Fruit fly (Drosophila melanogaster) whole organism, embryonic: Measurements from ENCODE around the gene CG4577.

Experiments used
- Atf3 ChIP-seq: fragments of 200-800 bp; sonication (Bioruptor generic); optimal IDR thresholded peaks from 3 replicates; lab custom pipeline; 2016; ENCODE audit warnings: missing biosample characterization, missing genetic modification characterization
- CG10543 ChIP-seq: fragments of 200-800 bp; sonication (Bioruptor generic); optimal IDR thresholded peaks from 3 replicates; lab custom pipeline; 2017; ENCODE audit warnings: missing biosample characterization, mild to moderate bottlenecking, missing genetic modification characterization, moderate library complexity
- CG12219 ChIP-seq: fragments of 200-800 bp; sonication (Bioruptor generic); optimal IDR thresholded peaks from 3 replicates; lab custom pipeline; 2018; ENCODE audit warnings: missing biosample characterization, mild to moderate bottlenecking, missing genetic modification characterization
- CG12769 ChIP-seq: fragments of 200-800 bp; sonication (Bioruptor generic); optimal IDR thresholded peaks from 2 replicates; lab custom pipeline; 2019; ENCODE audit warnings: missing biosample characterization, mild to moderate bottlenecking, missing genetic modification characterization, moderate library complexity
- CG13424 ChIP-seq: fragments of 200-800 bp; sonication (Bioruptor generic); optimal IDR thresholded peaks from 2 replicates; lab custom pipeline; 2019; ENCODE audit warnings: missing biosample characterization, mild to moderate bottlenecking, missing genetic modification characterization, moderate library complexity
- CG16813 ChIP-seq: fragments of 200-800 bp; sonication (Bioruptor generic); IDR thresholded peaks from 3 replicates; pipeline ENCODE4 v1.3.6; 2022; ENCODE audit warnings: missing biosample characterization, missing genetic modification characterization; ENCODE audit not compliant: partially characterized antibody
- CG18476 ChIP-seq: fragments of 200-800 bp; sonication (Bioruptor generic); optimal IDR thresholded peaks from 2 replicates; lab custom pipeline; 2016; ENCODE audit warnings: missing biosample characterization, mild to moderate bottlenecking, missing genetic modification characterization
- CG2129 ChIP-seq: fragments of 200-800 bp; sonication (Bioruptor generic); IDR thresholded peaks from 2 replicates; pipeline ENCODE4 v1.3.6; 2022; ENCODE audit warnings: missing biosample characterization, missing genetic modification characterization; ENCODE audit not compliant: partially characterized antibody
- CG2199 ChIP-seq: fragments of 200-800 bp; sonication (Bioruptor generic); IDR thresholded peaks from 3 replicates; pipeline ENCODE4 v1.3.6; 2022; ENCODE audit warnings: missing biosample characterization, missing genetic modification characterization
- CG3281 ChIP-seq: fragments of 200-800 bp; sonication (Bioruptor generic); optimal IDR thresholded peaks from 3 replicates; lab custom pipeline; 2017; ENCODE audit warnings: missing biosample characterization, mild to moderate bottlenecking, missing genetic modification characterization
- CG34422 ChIP-seq: fragments of 200-800 bp; sonication (Bioruptor generic); IDR thresholded peaks from 3 replicates; pipeline ENCODE4 v1.3.6; 2022; ENCODE audit warnings: missing biosample characterization, missing genetic modification characterization
- CG3847 ChIP-seq: fragments of 200-800 bp; sonication (Bioruptor generic); IDR thresholded peaks from 2 replicates; pipeline ENCODE4 v1.3.6; 2022; ENCODE audit warnings: missing biosample characterization, missing genetic modification characterization
- CG6765 ChIP-seq: fragments of 200-800 bp; sonication (Bioruptor generic); optimal IDR thresholded peaks from 3 replicates; lab custom pipeline; 2017; ENCODE audit warnings: missing biosample characterization, mild to moderate bottlenecking, missing genetic modification characterization
- CG7786 ChIP-seq: fragments of 200-800 bp; sonication (Bioruptor generic); optimal IDR thresholded peaks from 2 replicates; lab custom pipeline; 2016; ENCODE audit warnings: missing biosample characterization, missing genetic modification characterization
- CG7839 ChIP-seq: fragments of 200-800 bp; sonication (Bioruptor generic); optimal IDR thresholded peaks from 3 replicates; lab custom pipeline; 2018; ENCODE audit warnings: missing biosample characterization, mild to moderate bottlenecking, missing genetic modification characterization, moderate library complexity
- CG8290 ChIP-seq, 3 experiments: fragments of 200-800 bp; sonication (Bioruptor generic); optimal IDR thresholded peaks; 2 replicates each; lab custom pipeline; 2016 to 2019; ENCODE audit warnings: missing biosample characterization in 3 of 3, missing genetic modification characterization in 3 of 3, mild to moderate bottlenecking in 2 of 3, moderate library complexity in 1 of 3
- CG8924 ChIP-seq: fragments of 200-800 bp; optimal IDR thresholded peaks from 3 replicates; lab custom pipeline; 2019; ENCODE audit warnings: missing biosample characterization, mild to moderate bottlenecking, missing genetic modification characterization, moderate library complexity
- CG9727 ChIP-seq: fragments of 200-800 bp; sonication (Bioruptor generic); optimal IDR thresholded peaks from 3 replicates; lab custom pipeline; 2017; ENCODE audit warnings: missing biosample characterization, mild to moderate bottlenecking, missing genetic modification characterization
- CTCF ChIP-seq: fragments of 200-800 bp; sonication (Bioruptor generic); optimal IDR thresholded peaks from 2 replicates; lab custom pipeline; 2017; ENCODE audit warnings: missing biosample characterization, mild to moderate bottlenecking, missing genetic modification characterization, moderate library complexity
- Dbx ChIP-seq: fragments of 200-800 bp; sonication (Bioruptor generic); IDR thresholded peaks from 3 replicates; pipeline ENCODE4 v1.3.6; 2022; ENCODE audit warnings: missing biosample characterization, missing genetic modification characterization
- E2f1 ChIP-seq: fragments of 200-800 bp; sonication (Bioruptor generic); IDR thresholded peaks from 2 replicates; pipeline ENCODE4 v1.3.6; 2022; ENCODE audit warnings: missing biosample characterization, missing genetic modification characterization
- E2f2 ChIP-seq: fragments of 200-800 bp; sonication (Bioruptor generic); IDR thresholded peaks from 2 replicates; pipeline ENCODE4 v1.3.6; 2022; ENCODE audit warnings: missing biosample characterization, missing genetic modification characterization
- ERR ChIP-seq: fragments of 200-800 bp; sonication (Bioruptor generic); optimal IDR thresholded peaks from 2 replicates; lab custom pipeline; 2016; ENCODE audit warnings: missing biosample characterization, missing genetic modification characterization
- Ets65A ChIP-seq: fragments of 200-800 bp; sonication (Bioruptor generic); peaks from one replicate; lab custom pipeline; 2016; ENCODE audit warnings: missing biosample characterization, missing genetic modification characterization
- HLH3B ChIP-seq: fragments of 200-800 bp; sonication (Bioruptor generic); IDR thresholded peaks from 2 replicates; pipeline ENCODE4 v1.3.6; 2022; ENCODE audit warnings: missing biosample characterization, missing genetic modification characterization
- Hr51 ChIP-seq, 2 experiments: fragments of 200-800 bp; sonication (Bioruptor generic); optimal IDR thresholded peaks; 2 replicates in 1 of 2; 3 replicates in 1 of 2; lab custom pipeline; 2016 to 2018; ENCODE audit warnings: missing biosample characterization in 2 of 2, missing genetic modification characterization in 2 of 2, mild to moderate bottlenecking in 1 of 2, moderate library complexity in 1 of 2
- Max ChIP-seq: fragments of 200-800 bp; sonication (Bioruptor generic); optimal IDR thresholded peaks from 2 replicates; lab custom pipeline; 2016; ENCODE audit warnings: missing biosample characterization, mild to moderate bottlenecking, missing genetic modification characterization
- Med ChIP-seq: fragments of 200-800 bp; sonication (Bioruptor generic); peaks from one replicate; lab custom pipeline; 2016; ENCODE audit warnings: missing biosample characterization, missing genetic modification characterization, mild to moderate bottlenecking, inconsistent platforms, moderate library complexity
- Mes4 ChIP-seq: fragments of 200-800 bp; sonication (Bioruptor generic); optimal IDR thresholded peaks from 2 replicates; lab custom pipeline; 2016; ENCODE audit warnings: missing biosample characterization, missing genetic modification characterization
- Mrtf ChIP-seq: fragments of 200-800 bp; sonication (Bioruptor generic); IDR thresholded peaks from 3 replicates; pipeline ENCODE4 v1.3.6; 2022; ENCODE audit warnings: missing biosample characterization, missing genetic modification characterization
- Pdp1 ChIP-seq, 2 experiments: fragments of 200-800 bp; sonication (Bioruptor generic); optimal IDR thresholded peaks; 3 replicates each; lab custom pipeline; 2016; ENCODE audit warnings: missing biosample characterization in 2 of 2, missing genetic modification characterization in 2 of 2, mild to moderate bottlenecking in 1 of 2, moderate library complexity in 1 of 2
- Spps ChIP-seq: fragments of 200-800 bp; sonication (Bioruptor generic); optimal IDR thresholded peaks from 2 replicates; lab custom pipeline; 2018; ENCODE audit warnings: missing biosample characterization, mild to moderate bottlenecking, missing genetic modification characterization
- caup ChIP-seq: fragments of 200-800 bp; sonication (Bioruptor generic); optimal IDR thresholded peaks from 3 replicates; lab custom pipeline; 2017; ENCODE audit warnings: missing biosample characterization, mild to moderate bottlenecking, missing genetic modification characterization, moderate library complexity; ENCODE audit not compliant: severe bottlenecking
- chif ChIP-seq, 2 experiments: fragments of 200-800 bp; sonication (Bioruptor generic); optimal IDR thresholded peaks; 3 replicates each; lab custom pipeline; 2016; ENCODE audit warnings: missing biosample characterization in 2 of 2, missing genetic modification characterization in 2 of 2
- chinmo ChIP-seq: fragments of 200-800 bp; sonication (Bioruptor generic); IDR thresholded peaks from 4 replicates; pipeline ENCODE4 v1.3.6; 2022; ENCODE audit warnings: missing biosample characterization, missing genetic modification characterization; ENCODE audit not compliant: partially characterized antibody
- ewg ChIP-seq: fragments of 200-800 bp; sonication (Bioruptor generic); optimal IDR thresholded peaks from 3 replicates; lab custom pipeline; 2017; ENCODE audit warnings: mild to moderate bottlenecking, missing biosample characterization, missing genetic modification reagents, missing genetic modification characterization
- fd3F ChIP-seq: fragments of 200-800 bp; sonication (Bioruptor generic); optimal IDR thresholded peaks from 2 replicates; lab custom pipeline; 2018; ENCODE audit warnings: missing biosample characterization, mild to moderate bottlenecking, missing genetic modification characterization, moderate library complexity
- gfzf ChIP-seq: fragments of 200-800 bp; sonication (Bioruptor generic); optimal IDR thresholded peaks from 2 replicates; lab custom pipeline; 2016; ENCODE audit warnings: missing biosample characterization, mild to moderate bottlenecking, missing genetic modification characterization, moderate library complexity
- insv ChIP-seq, 2 experiments: fragments of 200-800 bp; sonication (Bioruptor generic); optimal IDR thresholded peaks; 3 replicates each; lab custom pipeline; 2016 to 2018; ENCODE audit warnings: missing biosample characterization in 2 of 2, missing genetic modification characterization in 2 of 2
- ken ChIP-seq: fragments of 200-800 bp; sonication (Bioruptor generic); IDR thresholded peaks from 3 replicates; pipeline ENCODE4 v1.3.6; 2022; ENCODE audit warnings: missing biosample characterization, missing genetic modification characterization
- pita ChIP-seq: fragments of 200-800 bp; sonication (Bioruptor generic); optimal IDR thresholded peaks from 2 replicates; lab custom pipeline; 2017; ENCODE audit warnings: missing biosample characterization, mild to moderate bottlenecking, missing genetic modification characterization
- prd ChIP-seq, 3 experiments: fragments of >200 bp in 2 of 3; fragments of 200-800 bp in 1 of 3; sonication (Bioruptor generic) in 1 of 3; optimal IDR thresholded peaks in 2 of 3; IDR thresholded peaks in 1 of 3; 2 replicates in 2 of 3; 3 replicates in 1 of 3; pipeline versions ENCODE4 v1.3.6 to Lab custom; 2017 to 2022; ENCODE audit warnings: missing biosample characterization in 1 of 3, missing genetic modification characterization in 1 of 3
- repo ChIP-seq: fragments of 200-800 bp; sonication (Bioruptor generic); optimal IDR thresholded peaks from 2 replicates; lab custom pipeline; 2016; ENCODE audit warnings: missing biosample characterization, missing genetic modification characterization
- slbo ChIP-seq: fragments of 200-800 bp; sonication (Bioruptor generic); IDR thresholded peaks from 2 replicates; pipeline ENCODE4 v1.3.6; 2022; ENCODE audit warnings: missing biosample characterization, missing genetic modification characterization
- stwl ChIP-seq: fragments of 200-800 bp; sonication (Bioruptor generic); optimal IDR thresholded peaks from 3 replicates; lab custom pipeline; 2018; ENCODE audit warnings: missing biosample characterization, mild to moderate bottlenecking, missing genetic modification characterization, moderate library complexity
- vvl ChIP-seq: fragments of 200-800 bp; sonication (Bioruptor generic); IDR thresholded peaks from 2 replicates; pipeline ENCODE4 v1.3.6; 2022; ENCODE audit warnings: missing biosample characterization, missing genetic modification characterization

Gene CG4577

dm6 chr2L:1116661-1117322 lies 17.7 kb upstream of the CG4577 start (continued):
- TF ChIP-seq CG3281 (GFP tag; lab: Kevin White, UChicago) (peak; percentile 25), CG10543 (GFP tag; lab: Kevin White, UChicago) (peak; percentile 71), Med (GFP tag; lab: Kevin White, UChicago) (peak; percentile 65)

- TF ChIP-seq CG6765 (GFP tag; lab: Kevin White, UChicago) (no peak), CG9727 (peak; percentile 32), ERR (GFP tag; lab: Kevin White, UChicago) (no peak), Dbx (GFP tag; lab: Robert Waterston, UW) (0 out of 3 replicates have a peak, but pooled peaks have one; percentile 31), CG12769 (tag; lab: Kevin White, UChicago) (peak; percentile 91), pita (GFP tag; lab: Kevin White, UChicago) (peak; percentile 48), CG13424 (tag; lab: Kevin White, UChicago) (no peak), insv (GFP tag; optimal IDR thresholded peaks at IDR 0.05; lab: Kevin White, UChicago) (no peak), fd3F (GFP tag; lab: Kevin White, UChicago) (no peak), CG8290 (GFP tag; optimal IDR thresholded peaks at IDR 0.05; lab: Kevin White, UChicago) (no peak), CG8290 (tag; optimal IDR thresholded peaks at IDR 0.05; lab: Kevin White, UChicago) (peak in 1 of 2 experiments; percentile 20), slbo (GFP tag; lab: Robert Waterston, UW) (0 out of 2 replicates have a peak, but pooled peaks have one; percentile 11), Spps (no peak), CG16813 (GFP tag; lab: Robert Waterston, UW) (peak; percentile 36; the same call in 1 of the 3 replicates), CG7839 (no peak), CG2129 (GFP tag; lab: Robert Waterston, UW) (no peak), CG8924 (tag; lab: Kevin White, UChicago) (no peak), Max (GFP tag; lab: Kevin White, UChicago) (peak; percentile 17), ken (GFP tag; lab: Robert Waterston, UW) (no peak), Pdp1 (GFP tag; optimal IDR thresholded peaks at IDR 0.05; lab: Kevin White, UChicago) (peak in 1 of 2 experiments; percentile 32), E2f1 (GFP tag; lab: Robert Waterston, UW) (0 out of 2 replicates have a peak, but pooled peaks have one; percentile 22), gfzf (GFP tag; lab: Kevin White, UChicago) (peak; percentile 11), chinmo (GFP tag; lab: Robert Waterston, UW) (0 out of 4 replicates have a peak, but pooled peaks have one; percentile 11), CG18476 (no peak), vvl (GFP tag; lab: Robert Waterston, UW) (peak; percentile 13; the same call in 1 of the 2 replicates), Ets65A (GFP tag; lab: Kevin White, UChicago) (peak; percentile 35), CG3847 (GFP tag; lab: Robert Waterston, UW) (0 out of 2 replicates have a peak, but pooled peaks have one; percentile 7), repo (GFP tag; lab: Kevin White, UChicago) (no peak), CG34422 (GFP tag; lab: Robert Waterston, UW) (0 out of 3 replicates have a peak, but pooled peaks have one; percentile 21), prd (optimal IDR thresholded peaks at IDR 0.05; lab: Kevin White, UChicago) (no peak), prd (GFP tag; IDR thresholded peaks at IDR 0.05; lab: Robert Waterston, UW) (0 out of 3 replicates have a peak, but pooled peaks have one; percentile 30), CTCF (GFP tag; lab: Kevin White, UChicago) (peak; percentile 63), Atf3 (no peak), Hr51 (GFP tag; optimal IDR thresholded peaks at IDR 0.05; lab: Kevin White, UChicago) (no peak), CG12219 (GFP tag; lab: Kevin White, UChicago) (no peak), stwl (peak; percentile 7), Mrtf (GFP tag; lab: Robert Waterston, UW) (no peak), CG2199 (0 out of 3 replicates have a peak, but pooled peaks have one; percentile 52), caup (no peak), chif (GFP tag; optimal IDR thresholded peaks at IDR 0.05; lab: Kevin White, UChicago) (no peak), Mes4 (GFP tag; lab: Kevin White, UChicago) (no peak), ewg (GFP tag; lab: Kevin White, UChicago) (peak; percentile 21), HLH3B (GFP tag; lab: Robert Waterston, UW) (no peak), E2f2 (GFP tag; lab: Robert Waterston, UW) (peak; percentile 11; the same call in 1 of the 2 replicates), CG7786 (GFP tag; lab: Kevin White, UChicago) (no peak)
These were observed 16.3 kb upstream of the CG4577 start for dm6 chr2L:1118149-1118548.
